Fruit fly (Drosophila melanogaster) whole organism, embryonic: ENCODE results near the gene CG32544.

Experiments used
- CG1024 ChIP-seq: fragments of 200-800 bp; sonication (Bioruptor generic); IDR thresholded peaks from 2 replicates; pipeline ENCODE4 v1.3.6; 2022; ENCODE audit warnings: missing biosample characterization, missing genetic modification characterization
- CG10565 ChIP-seq: fragments of 200-800 bp; sonication (Bioruptor generic); optimal IDR thresholded peaks from 3 replicates; lab custom pipeline; 2016; ENCODE audit warnings: missing biosample characterization, mild to moderate bottlenecking, missing genetic modification characterization
- CG11398 ChIP-seq: fragments of 200-800 bp; sonication (Bioruptor generic); optimal IDR thresholded peaks from 2 replicates; lab custom pipeline; 2016; ENCODE audit warnings: missing biosample characterization, missing genetic modification characterization
- CG12071 ChIP-seq: fragments of 200-800 bp; sonication (Bioruptor generic); optimal IDR thresholded peaks from 3 replicates; lab custom pipeline; 2018; ENCODE audit warnings: missing biosample characterization, mild to moderate bottlenecking, missing genetic modification characterization
- CG13775 ChIP-seq: fragments of 200-800 bp; sonication (Bioruptor generic); optimal IDR thresholded peaks from 3 replicates; lab custom pipeline; 2017; ENCODE audit warnings: missing biosample characterization, mild to moderate bottlenecking, missing genetic modification characterization
- CG14860 ChIP-seq: fragments of 200-800 bp; sonication (Bioruptor generic); IDR thresholded peaks from 3 replicates; pipeline ENCODE4 v1.3.6; 2022; ENCODE audit warnings: missing biosample characterization, missing genetic modification characterization; ENCODE audit not compliant: partially characterized antibody
- CG1602 ChIP-seq: fragments of 200-800 bp; sonication (Bioruptor generic); optimal IDR thresholded peaks from 3 replicates; lab custom pipeline; 2016; ENCODE audit warnings: missing biosample characterization, missing genetic modification characterization
- CG17328 ChIP-seq: fragments of 200-800 bp; sonication (Bioruptor generic); IDR thresholded peaks from 2 replicates; pipeline ENCODE4 v1.3.6; 2022; ENCODE audit warnings: missing biosample characterization, missing genetic modification characterization
- CG17568 ChIP-seq: fragments of 200-800 bp; sonication (Bioruptor generic); optimal IDR thresholded peaks from 2 replicates; lab custom pipeline; 2018; ENCODE audit warnings: missing biosample characterization, mild to moderate bottlenecking, missing genetic modification characterization, moderate library complexity
- CG18764 ChIP-seq: fragments of 200-800 bp; sonication (Bioruptor generic); optimal IDR thresholded peaks from 3 replicates; lab custom pipeline; 2016; ENCODE audit warnings: missing biosample characterization, missing genetic modification characterization
- CG2116 ChIP-seq: fragments of 200-800 bp; sonication (Bioruptor generic); optimal IDR thresholded peaks from 3 replicates; lab custom pipeline; 2018; ENCODE audit warnings: missing biosample characterization, mild to moderate bottlenecking, missing genetic modification characterization
- CG2199 ChIP-seq: fragments of 200-800 bp; sonication (Bioruptor generic); IDR thresholded peaks from 3 replicates; pipeline ENCODE4 v1.3.6; 2022; ENCODE audit warnings: missing biosample characterization, missing genetic modification characterization
- CG4282 ChIP-seq: fragments of 200-800 bp; sonication (Bioruptor generic); optimal IDR thresholded peaks from 2 replicates; lab custom pipeline; 2016; ENCODE audit warnings: missing biosample characterization, missing genetic modification characterization
- CG4707 ChIP-seq: fragments of 200-800 bp; sonication (Bioruptor generic); optimal IDR thresholded peaks from 2 replicates; lab custom pipeline; 2018; ENCODE audit warnings: missing biosample characterization, mild to moderate bottlenecking, missing genetic modification characterization, moderate library complexity
- CG6854 ChIP-seq: fragments of 200-800 bp; sonication (Bioruptor generic); optimal IDR thresholded peaks from 3 replicates; lab custom pipeline; 2017; ENCODE audit warnings: missing biosample characterization, mild to moderate bottlenecking, missing genetic modification characterization
- CG8089 ChIP-seq: fragments of 200-800 bp; sonication (Bioruptor generic); optimal IDR thresholded peaks from 3 replicates; lab custom pipeline; 2016; ENCODE audit warnings: missing biosample characterization, missing genetic modification characterization
- CG8281 ChIP-seq: fragments of 200-800 bp; sonication (Bioruptor generic); optimal IDR thresholded peaks from 2 replicates; lab custom pipeline; 2018; ENCODE audit warnings: missing biosample characterization, mild to moderate bottlenecking, missing genetic modification characterization, moderate library complexity
- CG9437 ChIP-seq: fragments of 200-800 bp; sonication (Bioruptor generic); optimal IDR thresholded peaks from 2 replicates; lab custom pipeline; 2018; ENCODE audit warnings: missing biosample characterization, mild to moderate bottlenecking, missing genetic modification characterization
- D ChIP-seq, 2 experiments: fragments of 200-800 bp in 1 of 2; fragments of >200 bp in 1 of 2; sonication (Bioruptor generic) in 1 of 2; optimal IDR thresholded peaks; 2 replicates in 1 of 2; 3 replicates in 1 of 2; lab custom pipeline; 2017; ENCODE audit warnings: mild to moderate bottlenecking in 1 of 2, missing biosample characterization in 1 of 2, missing genetic modification characterization in 1 of 2, missing genetic modification reagents in 1 of 2
- Ets97D ChIP-seq: fragments of 200-800 bp; sonication (Bioruptor generic); optimal IDR thresholded peaks from 3 replicates; lab custom pipeline; 2016; ENCODE audit warnings: missing biosample characterization, missing genetic modification characterization
- HHEX ChIP-seq: fragments of 200-800 bp; sonication (Bioruptor generic); optimal IDR thresholded peaks from 3 replicates; lab custom pipeline; 2017; ENCODE audit warnings: missing biosample characterization, mild to moderate bottlenecking, missing genetic modification characterization, missing genetic modification reagents
- Hr51 ChIP-seq, 2 experiments: fragments of 200-800 bp; sonication (Bioruptor generic); optimal IDR thresholded peaks; 2 replicates in 1 of 2; 3 replicates in 1 of 2; lab custom pipeline; 2016 to 2018; ENCODE audit warnings: missing biosample characterization in 2 of 2, missing genetic modification characterization in 2 of 2, mild to moderate bottlenecking in 1 of 2, moderate library complexity in 1 of 2
- TFAM ChIP-seq: fragments of 200-800 bp; sonication (Bioruptor generic); optimal IDR thresholded peaks from 2 replicates; lab custom pipeline; 2017; ENCODE audit warnings: missing biosample characterization, missing genetic modification characterization, inconsistent platforms
- Taf1 ChIP-seq: fragments of 200-800 bp; sonication (Bioruptor generic); IDR thresholded peaks from 2 replicates; pipeline ENCODE4 v1.3.6; 2022; ENCODE audit warnings: missing biosample characterization, missing genetic modification characterization
- Vsx1 ChIP-seq: fragments of 200-800 bp; sonication (Bioruptor generic); optimal IDR thresholded peaks from 2 replicates; lab custom pipeline; 2017; ENCODE audit warnings: missing biosample characterization, mild to moderate bottlenecking, missing genetic modification characterization, missing genetic modification reagents
- Xbp1 ChIP-seq: fragments of 200-800 bp; sonication (Bioruptor generic); optimal IDR thresholded peaks from 3 replicates; lab custom pipeline; 2016; ENCODE audit warnings: missing biosample characterization, mild to moderate bottlenecking, missing genetic modification characterization
- ab ChIP-seq: fragments of 200-800 bp; sonication (Bioruptor generic); optimal IDR thresholded peaks from 2 replicates; lab custom pipeline; 2016; ENCODE audit warnings: missing biosample characterization, missing genetic modification characterization
- aop ChIP-seq: fragments of 200-800 bp; sonication (Bioruptor generic); IDR thresholded peaks from 2 replicates; pipeline ENCODE4 v1.3.6; 2022; ENCODE audit warnings: missing biosample characterization, missing genetic modification characterization
- cad ChIP-seq: fragments of >200 bp; optimal IDR thresholded peaks from 2 replicates; lab custom pipeline; 2017; ENCODE audit warnings: missing biosample characterization, missing genetic modification characterization
- crc ChIP-seq: fragments of 200-800 bp; sonication (Bioruptor generic); optimal IDR thresholded peaks from 2 replicates; lab custom pipeline; 2016; ENCODE audit warnings: missing biosample characterization, missing genetic modification characterization
- crol ChIP-seq: fragments of 200-800 bp; sonication (Bioruptor generic); IDR thresholded peaks from 2 replicates; pipeline ENCODE4 v1.3.6; 2022; ENCODE audit warnings: missing biosample characterization, missing genetic modification characterization
- dati ChIP-seq: fragments of 200-800 bp; sonication (Bioruptor generic); IDR thresholded peaks from 2 replicates; pipeline ENCODE4 v1.3.6; 2022; ENCODE audit warnings: missing biosample characterization, missing genetic modification characterization
- eve ChIP-seq, 2 experiments: fragments of >200 bp; optimal IDR thresholded peaks; 2 replicates each; lab custom pipeline; 2017; ENCODE audit warnings: missing biosample characterization in 2 of 2, missing genetic modification characterization in 2 of 2
- fd3F ChIP-seq: fragments of 200-800 bp; sonication (Bioruptor generic); optimal IDR thresholded peaks from 2 replicates; lab custom pipeline; 2018; ENCODE audit warnings: missing biosample characterization, mild to moderate bottlenecking, missing genetic modification characterization, moderate library complexity
- fru ChIP-seq: fragments of >200 bp; optimal IDR thresholded peaks from 2 replicates; lab custom pipeline; 2017
- gcm ChIP-seq: fragments of 200-800 bp; sonication (Bioruptor generic); optimal IDR thresholded peaks from 2 replicates; lab custom pipeline; 2019; ENCODE audit warnings: missing biosample characterization, mild to moderate bottlenecking, missing genetic modification characterization, moderate library complexity
- gsb-n ChIP-seq: fragments of 200-800 bp; sonication (Bioruptor generic); optimal IDR thresholded peaks from 3 replicates; lab custom pipeline; 2018; ENCODE audit warnings: missing biosample characterization, mild to moderate bottlenecking, missing genetic modification characterization
- ken ChIP-seq: fragments of 200-800 bp; sonication (Bioruptor generic); IDR thresholded peaks from 3 replicates; pipeline ENCODE4 v1.3.6; 2022; ENCODE audit warnings: missing biosample characterization, missing genetic modification characterization
- maf-S ChIP-seq: fragments of 200-800 bp; sonication (Bioruptor generic); optimal IDR thresholded peaks from 2 replicates; lab custom pipeline; 2016; ENCODE audit warnings: missing biosample characterization, missing genetic modification characterization
- nmo ChIP-seq: fragments of 200-800 bp; sonication (Bioruptor generic); optimal IDR thresholded peaks from 2 replicates; lab custom pipeline; 2018; ENCODE audit warnings: missing biosample characterization, mild to moderate bottlenecking, missing genetic modification characterization, moderate library complexity
- peb ChIP-seq: fragments of 200-800 bp; sonication (Bioruptor generic); IDR thresholded peaks from 2 replicates; pipeline ENCODE4 v1.3.6; 2022; ENCODE audit warnings: missing biosample characterization, missing genetic modification characterization
- pros ChIP-seq: fragments of 200-800 bp; sonication (Bioruptor generic); optimal IDR thresholded peaks from 3 replicates; lab custom pipeline; 2019; ENCODE audit warnings: missing biosample characterization, mild to moderate bottlenecking, missing genetic modification characterization, moderate library complexity
- rib ChIP-seq: fragments of 200-800 bp; sonication (Bioruptor generic); IDR thresholded peaks from 2 replicates; pipeline ENCODE4 v1.3.6; 2022; ENCODE audit warnings: missing biosample characterization, missing genetic modification characterization
- run ChIP-seq: fragments of 200-800 bp; sonication (Bioruptor generic); optimal IDR thresholded peaks from 3 replicates; lab custom pipeline; 2018; ENCODE audit warnings: missing biosample characterization, mild to moderate bottlenecking, missing genetic modification characterization
- sens ChIP-seq: fragments of 200-800 bp; sonication (Bioruptor generic); peaks from one replicate; lab custom pipeline; 2016; ENCODE audit warnings: missing biosample characterization, missing genetic modification characterization
- sr ChIP-seq: fragments of 200-800 bp; sonication (Bioruptor generic); IDR thresholded peaks from 3 replicates; pipeline ENCODE4 v1.3.6; 2022; ENCODE audit warnings: missing biosample characterization, missing genetic modification characterization
- stwl ChIP-seq: fragments of 200-800 bp; sonication (Bioruptor generic); optimal IDR thresholded peaks from 3 replicates; lab custom pipeline; 2018; ENCODE audit warnings: missing biosample characterization, mild to moderate bottlenecking, missing genetic modification characterization, moderate library complexity
- sug ChIP-seq: fragments of 200-800 bp; optimal IDR thresholded peaks from 2 replicates; lab custom pipeline; 2019; ENCODE audit warnings: missing biosample characterization, mild to moderate bottlenecking, missing genetic modification characterization, moderate library complexity
- wdn ChIP-seq: fragments of 200-800 bp; sonication (Bioruptor generic); IDR thresholded peaks from 2 replicates; pipeline ENCODE4 v1.3.6; 2022; ENCODE audit warnings: missing biosample characterization, missing genetic modification characterization

Gene CG32544

DNA sequence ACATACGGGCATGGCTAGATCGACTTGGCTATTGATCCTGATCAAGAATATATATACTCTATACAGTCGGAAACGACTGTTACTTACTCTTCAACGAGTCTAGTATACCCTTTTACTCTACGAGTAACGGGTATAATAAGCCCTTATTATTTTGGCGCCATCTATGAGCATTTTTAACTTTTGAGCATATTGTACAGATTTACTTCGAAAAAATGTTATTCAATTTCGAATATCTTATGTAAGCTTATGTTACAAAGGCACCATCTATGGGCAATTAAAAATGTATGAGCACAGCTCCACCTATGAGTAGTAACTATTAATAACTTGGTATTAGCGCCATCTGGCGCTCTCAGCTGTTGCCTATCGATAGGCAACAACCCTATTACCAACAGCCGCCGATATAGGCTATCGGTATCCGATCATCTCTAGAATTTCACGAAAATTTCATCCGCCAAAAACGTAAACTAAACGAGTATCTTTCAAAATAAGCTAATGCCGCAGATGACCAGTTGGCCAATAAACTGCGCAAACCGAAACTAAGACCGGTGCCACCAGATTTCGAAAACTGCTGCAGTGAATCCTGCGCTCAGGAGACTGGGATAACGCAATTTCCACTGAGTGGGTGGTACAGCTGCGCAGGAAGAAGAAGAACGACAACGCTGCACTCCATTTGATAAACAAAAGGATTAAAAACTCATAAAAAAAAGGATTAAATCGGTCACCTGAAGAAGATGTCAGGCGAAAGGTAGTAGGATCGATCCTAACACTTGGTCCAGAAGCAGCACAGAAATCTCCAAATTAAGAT, 16.7 kb upstream of the CG32544 start, which contains the start of gene htk (continued):
- peak; percentile 81 for TF ChIP-seq sens (GFP tag; lab: Kevin White, UChicago)
- no peak for TF ChIP-seq dati (GFP tag; lab: Robert Waterston, UW)
- TF ChIP-seq CG6854, result no peak
- TF ChIP-seq ken, result peak; percentile 68
- no peak for TF ChIP-seq aop (GFP tag; lab: Robert Waterston, UW)
- TF ChIP-seq HHEX (GFP tag; lab: Kevin White, UChicago), result peak; percentile 53
- no peak for TF ChIP-seq ab (GFP tag; lab: Kevin White, UChicago)
- no peak for TF ChIP-seq D (optimal IDR thresholded peaks at IDR 0.05; lab: Kevin White, UChicago)
- TF ChIP-seq D (GFP tag; optimal IDR thresholded peaks at IDR 0.05; lab: Kevin White, UChicago), result no peak
- TF ChIP-seq gsb-n, result peak; percentile 33
- no peak for TF ChIP-seq CG17568 (GFP tag; lab: Kevin White, UChicago)
- peak; percentile 64 for TF ChIP-seq CG18764 (GFP tag; lab: Kevin White, UChicago)
- TF ChIP-seq crc (GFP tag; lab: Kevin White, UChicago), result no peak
- no peak for TF ChIP-seq run
- peak; percentile 40 to 71 for TF ChIP-seq Hr51 (GFP tag; optimal IDR thresholded peaks at IDR 0.05; lab: Kevin White, UChicago)
- TF ChIP-seq peb (GFP tag; lab: Robert Waterston, UW), result 0 out of 2 replicates have a peak, but pooled peaks have one; percentile 40
- TF ChIP-seq CG8281 (tag; lab: Kevin White, UChicago), result no peak
- peak; percentile 66 for TF ChIP-seq CG8089 (GFP tag; lab: Kevin White, UChicago)
- peak; percentile 12 for TF ChIP-seq CG4707
- TF ChIP-seq cad (GFP tag; lab: Kevin White, UChicago), result no peak
- TF ChIP-seq eve (GFP tag; optimal IDR thresholded peaks at IDR 0.05; lab: Kevin White, UChicago), result no peak
- TF ChIP-seq CG1602 (GFP tag; lab: Kevin White, UChicago), result peak; percentile 59
- TF ChIP-seq sr (GFP tag; lab: Robert Waterston, UW), result 0 out of 3 replicates have a peak, but pooled peaks have one; percentile 2
- TF ChIP-seq fd3F (GFP tag; lab: Kevin White, UChicago), result peak; percentile 14
- peak; percentile 32; the same call in 1 of the 2 replicates for TF ChIP-seq Taf1 (GFP tag; lab: Robert Waterston, UW)
- TF ChIP-seq crol (GFP tag; lab: Robert Waterston, UW), result no peak
- peak; percentile 84 for TF ChIP-seq CG2116 (GFP tag; lab: Kevin White, UChicago)
- TF ChIP-seq TFAM, result no peak
- TF ChIP-seq rib (GFP tag; lab: Robert Waterston, UW), result no peak
- peak; percentile 54 for TF ChIP-seq stwl (tag; lab: Kevin White, UChicago)
- TF ChIP-seq CG12071 (GFP tag; lab: Kevin White, UChicago), result peak; percentile 29
- TF ChIP-seq Vsx1 (GFP tag; lab: Kevin White, UChicago), result peak; percentile 17
- no peak for TF ChIP-seq gcm
- peak; percentile 50; the same call in 1 of the 2 replicates for TF ChIP-seq CG1024
- TF ChIP-seq CG4282 (GFP tag; lab: Kevin White, UChicago), result peak; percentile 51
- no peak for TF ChIP-seq wdn (GFP tag; lab: Robert Waterston, UW)
- TF ChIP-seq sug (tag; lab: Kevin White, UChicago), result peak; percentile 71
- peak; percentile 31 for TF ChIP-seq CG11398 (GFP tag; lab: Kevin White, UChicago)
- peak; percentile 64 for TF ChIP-seq CG17328
- TF ChIP-seq nmo (GFP tag; lab: Kevin White, UChicago), result peak; percentile 69
- TF ChIP-seq CG9437, result peak; percentile 24
- no peak for TF ChIP-seq fru
- TF ChIP-seq Ets97D (GFP tag; lab: Kevin White, UChicago), result peak; percentile 81
- TF ChIP-seq CG2199 (GFP tag; lab: Robert Waterston, UW), result peak; percentile 65; the same call in 1 of the 3 replicates
- TF ChIP-seq maf-S (GFP tag; lab: Kevin White, UChicago), result peak; percentile 62
- TF ChIP-seq pros, result no peak
- peak; percentile 75 for TF ChIP-seq CG14860 (GFP tag; lab: Robert Waterston, UW)
- TF ChIP-seq Xbp1 (GFP tag; lab: Kevin White, UChicago), result peak; percentile 82
- TF ChIP-seq CG13775 (GFP tag; lab: Kevin White, UChicago), result peak; percentile 40
- TF ChIP-seq CG10565 (GFP tag; lab: Kevin White, UChicago), result no peak
